Fruit fly (Drosophila melanogaster) whole organism: ENCODE measurements around the gene CG2150.

Source experiments
- CG8478 ChIP-seq: fragments of >200 bp; optimal IDR thresholded peaks from 2 replicates; lab custom pipeline; 2018; ENCODE audit warnings: inconsistent platforms
- Dll ChIP-seq: fragments of >200 bp; optimal IDR thresholded peaks from 2 replicates; lab custom pipeline; 2017
- EcR ChIP-seq, 2 experiments: fragments of >200 bp; optimal IDR thresholded peaks; 2 replicates each; lab custom pipeline; 2017; ENCODE audit warnings: missing biosample characterization in 2 of 2, missing genetic modification characterization in 2 of 2, missing genetic modification reagents in 2 of 2
- pan ChIP-seq: fragments of >200 bp; optimal IDR thresholded peaks from 2 replicates; lab custom pipeline; 2017
- psq ChIP-seq: fragments of >200 bp; optimal IDR thresholded peaks from 2 replicates; lab custom pipeline; 2017

DNA sequence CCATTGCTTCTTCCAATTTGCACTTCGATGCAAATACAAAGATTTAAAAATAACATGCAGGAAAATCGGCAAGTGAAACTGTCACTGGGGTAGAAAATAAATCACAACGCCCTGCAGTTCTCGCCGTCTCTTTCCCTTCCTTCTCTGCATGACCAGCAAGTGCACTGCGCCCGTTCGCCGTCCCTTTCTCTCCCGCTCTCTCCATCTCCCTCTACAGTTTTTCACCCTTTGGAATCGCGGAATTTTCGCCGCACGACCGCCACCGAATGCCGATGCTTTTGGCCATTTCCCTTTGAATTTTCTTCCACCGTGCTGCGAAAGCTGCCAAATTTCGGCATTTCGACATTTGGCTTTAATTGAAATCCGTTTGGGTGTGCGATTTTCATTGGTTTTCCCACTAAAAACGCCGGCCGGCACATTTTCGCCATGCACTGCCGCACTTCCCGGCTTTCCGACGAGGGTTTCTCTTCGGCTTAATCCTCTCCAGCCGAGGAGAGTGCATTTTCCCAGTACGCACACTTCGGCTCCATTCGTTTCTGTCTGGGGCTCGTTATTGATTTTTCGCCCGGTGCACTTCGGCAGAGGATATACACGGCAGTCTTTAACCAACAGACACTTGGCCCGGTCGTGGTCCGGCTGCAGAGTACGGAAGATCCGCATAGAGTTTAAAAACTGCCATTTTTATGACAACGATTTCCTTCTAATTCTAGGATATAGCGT lies 25.3 kb downstream of the CG2150 start:
- TF ChIP-seq EcR (GFP tag; optimal IDR thresholded peaks at IDR 0.05; lab: Kevin White, UChicago) (no peak), psq (no peak), CG8478 (lab: Kevin White, UChicago) (no peak), Dll (no peak), pan (lab: Kevin White, UChicago) (no peak)
